Worm (Caenorhabditis elegans) whole organism, young adult: ENCODE measurements around the gene srg-23.

Experiments
- B0019.2 ChIP-seq: fragments of 200-800 bp; sonication (Bioruptor generic); conservative IDR thresholded peaks from 2 replicates; pipeline ENCODE4 v1.3.6; 2022; ENCODE audit warnings: missing genetic modification reagents, missing genetic modification characterization, missing compliant biosample characterization
- B0035.1 ChIP-seq: sonication (generic microtip); optimal IDR thresholded peaks from 2 replicates; lab custom pipeline; 2016; ENCODE audit warnings: missing genetic modification characterization, mild to moderate bottlenecking, missing compliant biosample characterization, missing genotype, missing genetic modification reagents
- F10E7.11 ChIP-seq: sonication (generic microtip); optimal IDR thresholded peaks from 2 replicates; lab custom pipeline; 2017; ENCODE audit warnings: mild to moderate bottlenecking, missing genetic modification characterization, moderate library complexity, missing compliant biosample characterization
- F33H1.4 ChIP-seq: fragments of 200-800 bp; sonication (Bioruptor generic); IDR thresholded peaks from 2 replicates; pipeline ENCODE4 v1.3.6; 2022; ENCODE audit warnings: missing genetic modification reagents, missing genetic modification characterization, missing compliant biosample characterization
- F39B2.1 ChIP-seq: fragments of 200-800 bp; sonication (Bioruptor generic); IDR thresholded peaks from 2 replicates; pipeline ENCODE4 v1.3.6; 2022; ENCODE audit warnings: missing genetic modification reagents, missing genetic modification characterization, missing compliant biosample characterization
- F49E8.2 ChIP-seq: sonication (generic microtip); optimal IDR thresholded peaks from 3 replicates; lab custom pipeline; 2017; ENCODE audit warnings: missing genetic modification characterization, mild to moderate bottlenecking, missing compliant biosample characterization, antibody characterized with exemption, moderate library complexity; ENCODE audit not compliant: insufficient read depth
- F57C9.4 ChIP-seq: sonication (generic microtip); optimal IDR thresholded peaks from 2 replicates; lab custom pipeline; 2017; ENCODE audit warnings: mild to moderate bottlenecking, missing genetic modification characterization, missing compliant biosample characterization
- T26A5.8 ChIP-seq: sonication (generic microtip); optimal IDR thresholded peaks from 2 replicates; lab custom pipeline; 2016; ENCODE audit warnings: missing genetic modification characterization, missing compliant biosample characterization
- Y53F4B.3 ChIP-seq: fragments of 200-800 bp; sonication (Bioruptor generic); IDR thresholded peaks from 2 replicates; pipeline ENCODE4 v1.3.6; 2022; ENCODE audit warnings: missing genetic modification reagents, missing genetic modification characterization, missing compliant biosample characterization
- Y53G8AR.9 ChIP-seq: fragments of 200-800 bp; sonication (Bioruptor generic); conservative IDR thresholded peaks from 2 replicates; pipeline ENCODE4 v1.3.6; 2022; ENCODE audit warnings: missing genetic modification reagents, missing genetic modification characterization, missing compliant biosample characterization
- Y56A3A.18 ChIP-seq: fragments of 200-800 bp; sonication (Bioruptor generic); IDR thresholded peaks from 2 replicates; pipeline ENCODE4 v1.3.6; 2022; ENCODE audit warnings: missing genetic modification reagents, missing genetic modification characterization, missing compliant biosample characterization
- Y79H2A.3 ChIP-seq: fragments of 200-800 bp; sonication (Bioruptor generic); conservative IDR thresholded peaks from 2 replicates; pipeline ENCODE4 v1.3.6; 2022; ENCODE audit warnings: missing genetic modification reagents, missing genetic modification characterization, missing compliant biosample characterization
- Y95B8A.8 ChIP-seq: fragments of 200-800 bp; sonication (Bioruptor generic); IDR thresholded peaks from 2 replicates; pipeline ENCODE4 v1.3.6; 2022; ENCODE audit warnings: missing genetic modification reagents, missing genetic modification characterization, missing compliant biosample characterization
- akir-1 ChIP-seq: fragments of 200-800 bp; sonication (Bioruptor generic); optimal IDR thresholded peaks from 2 replicates; lab custom pipeline; 2018; ENCODE audit warnings: mild to moderate bottlenecking, missing genetic modification characterization, moderate library complexity, missing compliant biosample characterization
- aptf-2 ChIP-seq: fragments of 200-800 bp; sonication (Bioruptor generic); conservative IDR thresholded peaks from 2 replicates; pipeline ENCODE4 v1.3.6; 2022; ENCODE audit warnings: missing genetic modification reagents, missing genetic modification characterization, missing compliant biosample characterization
- bed-1 ChIP-seq: fragments of 200-800 bp; sonication (Bioruptor generic); IDR thresholded peaks from 2 replicates; pipeline ENCODE4 v1.3.6; 2022; ENCODE audit warnings: missing genetic modification reagents, missing genetic modification characterization, missing compliant biosample characterization
- ceh-27 ChIP-seq: fragments of 200-800 bp; sonication (Bioruptor generic); optimal IDR thresholded peaks from 2 replicates; lab custom pipeline; 2018; ENCODE audit warnings: mild to moderate bottlenecking, missing genetic modification characterization, moderate library complexity, missing compliant biosample characterization
- ceh-40 ChIP-seq: fragments of 200-800 bp; sonication (Bioruptor generic); IDR thresholded peaks from 2 replicates; pipeline ENCODE4 v1.3.6; 2022; ENCODE audit warnings: missing genetic modification characterization, missing compliant biosample characterization
- ceh-58 ChIP-seq: fragments of 200-800 bp; sonication (Bioruptor generic); IDR thresholded peaks from 2 replicates; pipeline ENCODE4 v1.3.6; 2022; ENCODE audit warnings: missing genetic modification characterization, missing compliant biosample characterization
- die-1 ChIP-seq: sonication (generic microtip); optimal IDR thresholded peaks from 2 replicates; lab custom pipeline; 2016; ENCODE audit warnings: missing genotype, mild to moderate bottlenecking, missing genetic modification characterization, missing compliant biosample characterization
- dox-1 ChIP-seq: fragments of 200-800 bp; sonication (Bioruptor generic); IDR thresholded peaks from 2 replicates; pipeline ENCODE4 v1.3.6; 2022; ENCODE audit warnings: missing genetic modification reagents, missing genetic modification characterization, missing compliant biosample characterization
- dpff-1 ChIP-seq: sonication (generic microtip); optimal IDR thresholded peaks from 2 replicates; lab custom pipeline; 2017; ENCODE audit warnings: mild to moderate bottlenecking, missing genetic modification characterization, missing compliant biosample characterization
- efl-1 ChIP-seq: fragments of 150-350 bp; optimal IDR thresholded peaks from 2 replicates; lab custom pipeline; 2014; ENCODE audit warnings: missing biosample characterization, missing genetic modification reagents, missing genetic modification characterization
- hmg-1.2 ChIP-seq: fragments of 200-800 bp; sonication (Bioruptor generic); IDR thresholded peaks from 2 replicates; pipeline ENCODE4 v1.3.6; 2022; ENCODE audit warnings: missing genetic modification reagents, missing genetic modification characterization, missing compliant biosample characterization
- hsf-1 ChIP-seq: fragments of 200-800 bp; sonication (Bioruptor generic); IDR thresholded peaks from 2 replicates; pipeline ENCODE4 v1.3.6; 2022; ENCODE audit warnings: missing genetic modification reagents, missing genetic modification characterization, missing compliant biosample characterization
- let-526 ChIP-seq: fragments of 200-800 bp; sonication (Bioruptor generic); IDR thresholded peaks from 2 replicates; pipeline ENCODE4 v1.3.6; 2022; ENCODE audit warnings: missing genetic modification reagents, missing genetic modification characterization, missing compliant biosample characterization
- lin-26 ChIP-seq: fragments of 200-800 bp; sonication (Bioruptor generic); IDR thresholded peaks from 2 replicates; pipeline ENCODE4 v1.3.6; 2022; ENCODE audit warnings: missing genetic modification reagents, missing genetic modification characterization, missing compliant biosample characterization
- lin-35 ChIP-seq, 3 experiments: fragments of 150-350 bp in 2 of 3; sonication (generic microtip) in 1 of 3; optimal IDR thresholded peaks; 2 replicates each; lab custom pipeline; 2014 to 2018; ENCODE audit warnings: missing biosample characterization in 3 of 3, missing genetic modification characterization in 3 of 3, missing genetic modification reagents in 3 of 3
- lir-1 ChIP-seq: fragments of 200-800 bp; sonication (Bioruptor generic); conservative IDR thresholded peaks from 2 replicates; pipeline ENCODE4 v1.3.6; 2022; ENCODE audit warnings: missing genetic modification reagents, missing genetic modification characterization, missing compliant biosample characterization
- lsl-1 ChIP-seq: fragments of 200-800 bp; sonication (Bioruptor generic); optimal IDR thresholded peaks from 2 replicates; lab custom pipeline; 2018; ENCODE audit warnings: mild to moderate bottlenecking, missing genetic modification characterization, moderate library complexity, missing compliant biosample characterization
- mes-4 ChIP-seq: sonication (generic microtip); optimal IDR thresholded peaks from 2 replicates; lab custom pipeline; 2016; ENCODE audit warnings: missing genotype, missing genetic modification characterization, missing compliant biosample characterization
- mxl-1 ChIP-seq: sonication (generic microtip); optimal IDR thresholded peaks from 2 replicates; lab custom pipeline; 2016; ENCODE audit warnings: missing genetic modification characterization, missing compliant biosample characterization
- nfya-1 ChIP-seq: sonication (generic microtip); optimal IDR thresholded peaks from 2 replicates; lab custom pipeline; 2017; ENCODE audit warnings: antibody characterized with exemption, missing compliant biosample characterization, missing genetic modification characterization, borderline replicate concordance; ENCODE audit not compliant: insufficient read depth
- nfyb-1 ChIP-seq: fragments of 200-800 bp; sonication (Bioruptor generic); IDR thresholded peaks from 2 replicates; pipeline ENCODE4 v1.3.6; 2022; ENCODE audit warnings: missing genetic modification reagents, missing genetic modification characterization, missing compliant biosample characterization
- nhr-120 ChIP-seq: fragments of 200-800 bp; sonication (Bioruptor generic); IDR thresholded peaks from 2 replicates; pipeline ENCODE4 v1.3.6; 2022; ENCODE audit warnings: missing genetic modification characterization, missing compliant biosample characterization
- rcor-1 ChIP-seq: fragments of 200-800 bp; sonication (Bioruptor generic); IDR thresholded peaks from 2 replicates; pipeline ENCODE4 v1.3.6; 2022; ENCODE audit warnings: missing genetic modification reagents, missing genetic modification characterization, missing compliant biosample characterization
- rec-8 ChIP-seq, 2 experiments: sonication (generic microtip); optimal IDR thresholded peaks; 2 replicates each; lab custom pipeline; 2016; ENCODE audit warnings: mild to moderate bottlenecking in 2 of 2, missing genetic modification characterization in 2 of 2, missing genetic modification reagents in 2 of 2, missing genotype in 2 of 2, missing biosample characterization in 1 of 2, missing compliant biosample characterization in 1 of 2, moderate library complexity in 1 of 2
- rpc-1 ChIP-seq, 2 experiments: fragments of 150-350 bp in 1 of 2; sonication (generic microtip) in 1 of 2; optimal IDR thresholded peaks; 2 replicates each; lab custom pipeline; 2014 to 2018; ENCODE audit warnings: missing biosample characterization in 1 of 2, missing genetic modification characterization in 1 of 2, missing genetic modification reagents in 1 of 2, missing genotype in 1 of 2
- sea-2 ChIP-seq: fragments of 200-800 bp; sonication (Bioruptor generic); IDR thresholded peaks from 2 replicates; pipeline ENCODE4 v1.3.6; 2022; ENCODE audit warnings: missing genetic modification characterization, missing compliant biosample characterization
- snpc-1.1 ChIP-seq: sonication (generic microtip); optimal IDR thresholded peaks from 2 replicates; lab custom pipeline; 2017; ENCODE audit warnings: missing genetic modification characterization, mild to moderate bottlenecking, missing compliant biosample characterization, antibody characterized with exemption, moderate library complexity, missing genotype, missing genetic modification reagents; ENCODE audit not compliant: insufficient read depth
- snpc-4 ChIP-seq, 5 experiments: fragments of 150-350 bp in 1 of 5; sonication (generic microtip) in 4 of 5; optimal IDR thresholded peaks; 2 replicates each; lab custom pipeline; 2014 to 2018; ENCODE audit warnings: missing genetic modification characterization in 5 of 5, missing biosample characterization in 3 of 5, antibody characterized with exemption in 2 of 5, mild to moderate bottlenecking in 2 of 5, missing compliant biosample characterization in 2 of 5, missing genotype in 2 of 5, moderate library complexity in 2 of 5, missing genetic modification reagents in 1 of 5
- sptf-2 ChIP-seq: fragments of 200-800 bp; sonication (Bioruptor generic); optimal IDR thresholded peaks from 2 replicates; lab custom pipeline; 2018; ENCODE audit warnings: mild to moderate bottlenecking, missing genetic modification characterization, missing compliant biosample characterization
- tbx-9 ChIP-seq: sonication (generic microtip); optimal IDR thresholded peaks from 2 replicates; lab custom pipeline; 2016; ENCODE audit warnings: borderline replicate concordance, missing genetic modification characterization, inconsistent platforms, missing compliant biosample characterization
- tlf-1 ChIP-seq: fragments of 200-800 bp; sonication (Bioruptor generic); optimal IDR thresholded peaks from 2 replicates; lab custom pipeline; 2018; ENCODE audit warnings: mild to moderate bottlenecking, missing genetic modification characterization, missing compliant biosample characterization
- unc-130 ChIP-seq: sonication (generic microtip); optimal IDR thresholded peaks from 2 replicates; lab custom pipeline; 2016; ENCODE audit warnings: missing genetic modification reagents, missing genetic modification characterization, missing compliant biosample characterization
- ztf-18 ChIP-seq: sonication (generic microtip); optimal IDR thresholded peaks from 2 replicates; lab custom pipeline; 2016; ENCODE audit warnings: missing genotype, mild to moderate bottlenecking, missing genetic modification characterization, missing compliant biosample characterization
- ztf-6 ChIP-seq: fragments of 200-800 bp; sonication (Bioruptor generic); IDR thresholded peaks from 2 replicates; pipeline ENCODE4 v1.3.6; 2022; ENCODE audit warnings: missing genetic modification reagents, missing genetic modification characterization, missing compliant biosample characterization

srg-23 gene

DNA sequence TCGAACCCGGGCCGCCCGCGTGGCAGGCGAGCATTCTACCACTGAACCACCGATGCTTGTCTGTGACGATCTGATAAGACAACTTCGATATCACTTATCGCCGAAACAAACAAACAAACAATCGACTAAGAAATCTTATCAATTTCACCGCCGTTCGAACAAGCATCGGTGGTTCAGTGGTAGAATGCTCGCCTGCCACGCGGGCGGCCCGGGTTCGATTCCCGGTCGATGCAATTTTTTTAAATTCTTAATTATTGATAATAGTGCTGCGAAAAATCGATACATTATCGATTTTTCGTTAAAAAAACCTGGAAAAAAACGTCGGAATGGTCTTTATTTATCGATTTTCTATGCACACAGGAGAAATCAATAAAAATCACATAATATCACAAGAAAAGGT, 33.7 kb downstream of the srg-23 start (continued):
- TF ChIP-seq ztf-18 (tag; lab: Kevin White, UChicago) (peak; percentile 52), aptf-2 (no peak), rec-8 (tag; optimal IDR thresholded peaks at IDR 0.05; lab: Kevin White, UChicago) (no peak), F57C9.4 (tag; lab: Kevin White, UChicago) (no peak), akir-1 (no peak), sea-2 (GFP tag; lab: Robert Waterston, UW) (no peak), Y95B8A.8 (GFP tag; lab: Robert Waterston, UW) (peak; percentile 74; the same call in 1 of the 2 replicates), ztf-6 (0 out of 2 replicates have a peak, but pooled peaks have one; percentile 21), lir-1 (GFP tag; lab: Robert Waterston, UW) (no peak), Y56A3A.18 (GFP tag; lab: Robert Waterston, UW) (no peak), Y53F4B.3 (no peak), lin-35 (GFP tag; optimal IDR thresholded peaks at IDR 0.05; lab: Kevin White, UChicago) (peak in 1 of 3 experiments; percentile 28), snpc-1.1 (tag; lab: Kevin White, UChicago) (peak; percentile 48), tbx-9 (tag; lab: Kevin White, UChicago) (no peak), T26A5.8 (no peak), F10E7.11 (tag; lab: Kevin White, UChicago) (no peak), F49E8.2 (peak; percentile 18), ceh-27 (GFP tag; lab: Kevin White, UChicago) (no peak), lin-26 (GFP tag; lab: Robert Waterston, UW) (no peak; the same call in 1 of the 2 replicates), mxl-1 (tag; lab: Kevin White, UChicago) (no peak), B0035.1 (no peak), F33H1.4 (GFP tag; lab: Robert Waterston, UW) (peak; percentile 56), sptf-2 (no peak), hmg-1.2 (GFP tag; lab: Robert Waterston, UW) (peak; percentile 79), unc-130 (GFP tag; lab: Kevin White, UChicago) (peak; percentile 65), F39B2.1 (GFP tag; lab: Robert Waterston, UW) (no peak), nfya-1 (tag; lab: Kevin White, UChicago) (no peak), die-1 (tag; lab: Kevin White, UChicago) (peak; percentile 8), Y79H2A.3 (no peak), lsl-1 (GFP tag; lab: Kevin White, UChicago) (peak; percentile 46), hsf-1 (GFP tag; lab: Robert Waterston, UW) (no peak), efl-1 (GFP tag; lab: Kevin White, UChicago) (no peak), nfyb-1 (GFP tag; lab: Robert Waterston, UW) (peak; percentile 88), tlf-1 (GFP tag; lab: Kevin White, UChicago) (no peak), bed-1 (GFP tag; lab: Robert Waterston, UW) (no peak), mes-4 (tag; lab: Kevin White, UChicago) (no peak), dpff-1 (tag; lab: Kevin White, UChicago) (no peak), snpc-4 (GFP tag; optimal IDR thresholded peaks at IDR 0.05; lab: Kevin White, UChicago) (peak; percentile 39), snpc-4 (tag; optimal IDR thresholded peaks at IDR 0.05; lab: Kevin White, UChicago) (peak in 3 of 4 experiments; percentile 41 to 62 (median 43)), ceh-40 (GFP tag; lab: Robert Waterston, UW) (no peak), ceh-58 (GFP tag; lab: Robert Waterston, UW) (no peak), Y53G8AR.9 (GFP tag; lab: Robert Waterston, UW) (no peak; the same call in 1 of the 2 replicates), nhr-120 (no peak), rcor-1 (GFP tag; lab: Robert Waterston, UW) (peak; percentile 56; the same call in 1 of the 2 replicates), let-526 (GFP tag; lab: Robert Waterston, UW) (0 out of 2 replicates have a peak, but pooled peaks have one; percentile 20), rpc-1 (optimal IDR thresholded peaks at IDR 0.05; lab: Kevin White, UChicago) (peak; percentile 82), rpc-1 (tag; optimal IDR thresholded peaks at IDR 0.05; lab: Kevin White, UChicago) (peak; percentile 84), dox-1 (GFP tag; lab: Robert Waterston, UW) (no peak), B0019.2 (GFP tag; lab: Robert Waterston, UW) (no peak)
